Worm (Caenorhabditis elegans) whole organism, mixed stage, embryonic: ENCODE data around the gene atg-18.

Experiments used
- ceh-39 ChIP-seq: fragments of 150-350 bp; optimal IDR thresholded peaks from 2 replicates; lab custom pipeline; 2014; ENCODE audit warnings: missing biosample characterization, missing genetic modification characterization
- ces-1 ChIP-seq: fragments of 150-350 bp; optimal IDR thresholded peaks from 2 replicates; lab custom pipeline; 2014; ENCODE audit warnings: missing biosample characterization, missing genetic modification reagents, missing genetic modification characterization
- drap-1 ChIP-seq: fragments of 200-800 bp; sonication (Bioruptor generic); optimal IDR thresholded peaks from 3 replicates; lab custom pipeline; 2018; ENCODE audit warnings: mild to moderate bottlenecking, missing genetic modification characterization, missing compliant biosample characterization
- elt-3 ChIP-seq: fragments of 150-350 bp; optimal IDR thresholded peaks from 2 replicates; lab custom pipeline; 2014; ENCODE audit warnings: missing biosample characterization, missing genetic modification characterization
- nhr-237 ChIP-seq: fragments of 150-350 bp; optimal IDR thresholded peaks from 2 replicates; lab custom pipeline; 2014; ENCODE audit warnings: missing biosample characterization, missing genetic modification characterization
- unc-62 ChIP-seq: fragments of 150-350 bp; optimal IDR thresholded peaks from 2 replicates; lab custom pipeline; 2014; ENCODE audit warnings: missing biosample characterization, missing genetic modification reagents, missing genetic modification characterization

DNA sequence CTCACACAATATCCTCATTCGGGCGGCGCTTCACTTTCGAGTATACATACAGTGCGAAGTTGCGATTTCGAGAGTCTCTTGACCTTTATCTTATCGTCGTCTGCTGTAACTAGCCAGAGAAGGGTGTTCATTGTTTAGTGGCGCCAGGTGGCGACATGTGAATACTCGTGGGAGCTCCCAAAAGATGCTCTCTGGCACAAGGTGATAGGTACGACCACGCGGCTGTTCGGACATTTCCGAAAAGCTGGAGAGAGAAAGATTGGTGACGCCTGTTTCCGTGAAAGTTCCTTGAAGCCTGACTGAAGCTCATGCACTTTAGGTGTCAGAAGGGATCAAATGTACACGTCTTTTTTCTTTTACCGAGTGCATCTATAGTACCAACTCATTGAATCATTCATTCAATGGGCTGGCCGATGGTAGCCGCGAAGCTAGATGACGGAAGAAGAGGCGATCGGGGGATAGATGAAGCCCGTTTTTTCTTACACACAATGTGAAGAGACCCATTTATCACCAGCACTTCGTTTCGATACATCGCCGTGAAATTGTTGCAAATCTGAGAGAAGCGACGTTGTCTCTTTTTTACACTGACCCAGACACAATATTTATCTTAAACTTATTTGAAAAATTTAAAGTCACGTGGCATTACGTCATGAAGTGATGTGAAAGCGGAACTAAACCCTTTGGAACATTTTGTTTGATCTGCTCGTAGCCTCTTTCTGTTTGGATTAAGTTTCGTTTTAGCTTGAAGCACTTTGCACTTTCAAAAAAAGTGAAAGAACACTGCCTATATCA is 36.3 kb upstream of the atg-18 start:
- TF ChIP-seq elt-3 (tag; lab: Kevin White, UChicago) (no peak), ceh-39 (no peak), drap-1 (GFP tag; lab: Kevin White, UChicago) (no peak), nhr-237 (no peak), ces-1 (no peak), unc-62 (GFP tag; lab: Kevin White, UChicago) (peak; percentile 22)
